Worm (Caenorhabditis elegans): ENCODE results near the gene srh-92.
A peak's percentile ranks its signal among the peaks of the same experiment; 100 is the strongest.

DNA sequence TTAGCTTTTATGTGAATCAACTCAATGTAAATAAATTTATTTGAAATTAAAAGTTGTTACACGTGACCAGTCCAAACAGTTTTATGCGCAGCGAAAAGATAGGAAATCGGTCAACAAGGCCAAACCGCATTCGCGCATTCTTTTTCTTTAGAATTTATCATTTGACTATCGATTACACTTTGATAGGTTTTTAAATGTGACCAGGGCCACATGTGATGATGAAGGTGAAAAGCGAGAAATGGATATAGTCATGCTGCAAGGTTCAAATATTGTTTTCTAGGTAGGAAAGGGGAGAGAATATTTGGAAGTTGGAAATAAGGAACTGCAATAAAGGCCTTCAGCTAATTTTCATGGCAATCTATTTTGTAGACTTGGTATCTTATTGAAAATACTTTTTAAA, 23.9 kb downstream of the srh-92 start:
- no peak for TF ChIP-seq alr-1 (tag; optimal IDR thresholded peaks at IDR 0.05)
- no peak for TF ChIP-seq nhr-77 (tag; optimal IDR thresholded peaks at IDR 0.05)
- no peak for TF ChIP-seq lin-39 (tag; optimal IDR thresholded peaks at IDR 0.05)
- no peak for TF ChIP-seq snpc-4 (tag; optimal IDR thresholded peaks at IDR 0.05)
- peak; percentile 31 for TF ChIP-seq fos-1 (tag; optimal IDR thresholded peaks at IDR 0.05)
- no peak for TF ChIP-seq unc-62 (GFP tag; optimal IDR thresholded peaks at IDR 0.05)
- TF ChIP-seq nhr-12 (tag; optimal IDR thresholded peaks at IDR 0.05), result no peak
- no peak for TF ChIP-seq nhr-23 (tag; optimal IDR thresholded peaks at IDR 0.05)
- TF ChIP-seq ceh-82 (tag; optimal IDR thresholded peaks at IDR 0.05), result no peak
- no peak for TF ChIP-seq skn-1 (tag; optimal IDR thresholded peaks at IDR 0.05)
- TF ChIP-seq unc-55 (GFP tag; optimal IDR thresholded peaks at IDR 0.05), result no peak
- TF ChIP-seq nhr-25 (tag; optimal IDR thresholded peaks at IDR 0.05), result peak; percentile 81
- TF ChIP-seq egl-27 (tag; optimal IDR thresholded peaks at IDR 0.05), result no peak

Measured in whole organism, L2 larva.